Worm (Caenorhabditis elegans) whole organism, young adult: ENCODE data around the gene srz-6.
A peak's percentile ranks its signal among the peaks of the same experiment; 100 is the strongest.

Experiments used
- B0035.1 ChIP-seq: sonication (generic microtip); optimal IDR thresholded peaks from 2 replicates; lab custom pipeline; 2016; ENCODE audit warnings: missing genetic modification characterization, mild to moderate bottlenecking, missing compliant biosample characterization, missing genotype, missing genetic modification reagents
- B0261.1 ChIP-seq: sonication (generic microtip); optimal IDR thresholded peaks from 2 replicates; lab custom pipeline; 2016; ENCODE audit warnings: mild to moderate bottlenecking, missing genetic modification characterization, moderate library complexity, missing compliant biosample characterization
- B0336.3 ChIP-seq: fragments of 200-800 bp; sonication (Bioruptor generic); IDR thresholded peaks from 2 replicates; pipeline ENCODE4 v1.3.6; 2022; ENCODE audit warnings: missing genetic modification characterization, missing compliant biosample characterization
- F22D6.2 ChIP-seq: sonication (generic microtip); optimal IDR thresholded peaks from 2 replicates; lab custom pipeline; 2016; ENCODE audit warnings: mild to moderate bottlenecking, missing genetic modification characterization, missing compliant biosample characterization
- F33H1.4 ChIP-seq: fragments of 200-800 bp; sonication (Bioruptor generic); IDR thresholded peaks from 2 replicates; pipeline ENCODE4 v1.3.6; 2022; ENCODE audit warnings: missing genetic modification reagents, missing genetic modification characterization, missing compliant biosample characterization
- F49E8.2 ChIP-seq: sonication (generic microtip); optimal IDR thresholded peaks from 3 replicates; lab custom pipeline; 2017; ENCODE audit warnings: missing genetic modification characterization, mild to moderate bottlenecking, missing compliant biosample characterization, antibody characterized with exemption, moderate library complexity; ENCODE audit not compliant: insufficient read depth
- T07F8.4 ChIP-seq: sonication (generic microtip); optimal IDR thresholded peaks from 2 replicates; lab custom pipeline; 2016; ENCODE audit warnings: mild to moderate bottlenecking, missing genetic modification characterization, moderate library complexity, missing compliant biosample characterization
- Y53G8AR.9 ChIP-seq: fragments of 200-800 bp; sonication (Bioruptor generic); conservative IDR thresholded peaks from 2 replicates; pipeline ENCODE4 v1.3.6; 2022; ENCODE audit warnings: missing genetic modification reagents, missing genetic modification characterization, missing compliant biosample characterization
- Y79H2A.3 ChIP-seq: fragments of 200-800 bp; sonication (Bioruptor generic); conservative IDR thresholded peaks from 2 replicates; pipeline ENCODE4 v1.3.6; 2022; ENCODE audit warnings: missing genetic modification reagents, missing genetic modification characterization, missing compliant biosample characterization
- Y95B8A.8 ChIP-seq: fragments of 200-800 bp; sonication (Bioruptor generic); IDR thresholded peaks from 2 replicates; pipeline ENCODE4 v1.3.6; 2022; ENCODE audit warnings: missing genetic modification reagents, missing genetic modification characterization, missing compliant biosample characterization
- attf-3 ChIP-seq: fragments of 200-800 bp; sonication (Bioruptor generic); conservative IDR thresholded peaks from 2 replicates; pipeline ENCODE4 v1.3.6; 2022; ENCODE audit warnings: missing genetic modification reagents, missing genetic modification characterization, missing compliant biosample characterization
- dpl-1 ChIP-seq: fragments of 150-350 bp; optimal IDR thresholded peaks from 2 replicates; lab custom pipeline; 2014; ENCODE audit warnings: missing biosample characterization, missing genetic modification reagents, missing genetic modification characterization
- efl-1 ChIP-seq: fragments of 150-350 bp; optimal IDR thresholded peaks from 2 replicates; lab custom pipeline; 2014; ENCODE audit warnings: missing biosample characterization, missing genetic modification reagents, missing genetic modification characterization
- egrh-3 ChIP-seq: fragments of 200-800 bp; sonication (Bioruptor generic); IDR thresholded peaks from 2 replicates; pipeline ENCODE4 v1.3.6; 2022; ENCODE audit warnings: missing genetic modification reagents, missing genetic modification characterization, missing compliant biosample characterization
- hmg-20 ChIP-seq: fragments of 200-800 bp; sonication (Bioruptor generic); IDR thresholded peaks from 2 replicates; pipeline ENCODE4 v1.3.6; 2022; ENCODE audit warnings: missing genetic modification reagents, missing genetic modification characterization, missing compliant biosample characterization
- let-607 ChIP-seq, 2 experiments: fragments of 200-800 bp in 1 of 2; sonication (Bioruptor generic) in 1 of 2; sonication (generic microtip) in 1 of 2; optimal IDR thresholded peaks; 2 replicates each; lab custom pipeline; 2016 to 2018; ENCODE audit warnings: mild to moderate bottlenecking in 2 of 2, missing compliant biosample characterization in 2 of 2, missing genetic modification characterization in 2 of 2, moderate library complexity in 2 of 2, missing genotype in 1 of 2
- lsl-1 ChIP-seq: fragments of 200-800 bp; sonication (Bioruptor generic); optimal IDR thresholded peaks from 2 replicates; lab custom pipeline; 2018; ENCODE audit warnings: mild to moderate bottlenecking, missing genetic modification characterization, moderate library complexity, missing compliant biosample characterization
- lsy-27 ChIP-seq: sonication (generic microtip); optimal IDR thresholded peaks from 2 replicates; lab custom pipeline; 2017; ENCODE audit warnings: missing genetic modification characterization, mild to moderate bottlenecking, missing compliant biosample characterization, antibody characterized with exemption, missing genotype, borderline replicate concordance; ENCODE audit not compliant: insufficient read depth
- madf-6 ChIP-seq: fragments of 200-800 bp; sonication (Bioruptor generic); IDR thresholded peaks from 2 replicates; pipeline ENCODE4 v1.3.6; 2022; ENCODE audit warnings: missing genetic modification reagents, missing genetic modification characterization, missing compliant biosample characterization
- madf-8 ChIP-seq: fragments of 200-800 bp; sonication (Bioruptor generic); conservative IDR thresholded peaks from 2 replicates; pipeline ENCODE4 v1.3.6; 2022; ENCODE audit warnings: missing genetic modification reagents, missing genetic modification characterization, missing compliant biosample characterization
- mes-4 ChIP-seq: sonication (generic microtip); optimal IDR thresholded peaks from 2 replicates; lab custom pipeline; 2016; ENCODE audit warnings: missing genotype, missing genetic modification characterization, missing compliant biosample characterization
- nfya-1 ChIP-seq: sonication (generic microtip); optimal IDR thresholded peaks from 2 replicates; lab custom pipeline; 2017; ENCODE audit warnings: antibody characterized with exemption, missing compliant biosample characterization, missing genetic modification characterization, borderline replicate concordance; ENCODE audit not compliant: insufficient read depth
- nhr-27 ChIP-seq: fragments of 200-800 bp; sonication (Bioruptor generic); optimal IDR thresholded peaks from 2 replicates; lab custom pipeline; 2018; ENCODE audit warnings: mild to moderate bottlenecking, missing genetic modification characterization, moderate library complexity, missing compliant biosample characterization
- pbrm-1 ChIP-seq: fragments of 200-800 bp; sonication (Bioruptor generic); IDR thresholded peaks from 2 replicates; pipeline ENCODE4 v1.3.6; 2022; ENCODE audit warnings: missing genetic modification reagents, missing genetic modification characterization, missing compliant biosample characterization
- rpc-1 ChIP-seq, 2 experiments: fragments of 150-350 bp in 1 of 2; sonication (generic microtip) in 1 of 2; optimal IDR thresholded peaks; 2 replicates each; lab custom pipeline; 2014 to 2018; ENCODE audit warnings: missing biosample characterization in 1 of 2, missing genetic modification characterization in 1 of 2, missing genetic modification reagents in 1 of 2, missing genotype in 1 of 2
- somi-1 ChIP-seq: fragments of 200-800 bp; sonication (Bioruptor generic); optimal IDR thresholded peaks from 2 replicates; lab custom pipeline; 2018; ENCODE audit warnings: mild to moderate bottlenecking, missing genetic modification characterization, missing compliant biosample characterization
- unc-62 ChIP-seq: fragments of 150-350 bp; optimal IDR thresholded peaks from 2 replicates; lab custom pipeline; 2014; ENCODE audit warnings: missing biosample characterization, missing genetic modification reagents, missing genetic modification characterization
- xnd-1 ChIP-seq: sonication (generic microtip); optimal IDR thresholded peaks from 2 replicates; lab custom pipeline; 2016; ENCODE audit warnings: missing genotype, missing genetic modification reagents, missing genetic modification characterization, missing compliant biosample characterization
- ztf-28 ChIP-seq: fragments of 200-800 bp; sonication (Bioruptor generic); IDR thresholded peaks from 2 replicates; pipeline ENCODE4 v1.3.6; 2022; ENCODE audit warnings: missing genetic modification reagents, missing genetic modification characterization, missing compliant biosample characterization
- ztf-6 ChIP-seq: fragments of 200-800 bp; sonication (Bioruptor generic); IDR thresholded peaks from 2 replicates; pipeline ENCODE4 v1.3.6; 2022; ENCODE audit warnings: missing genetic modification reagents, missing genetic modification characterization, missing compliant biosample characterization

Gene srz-6

ce11 chrII:12460602-12461453 lies 31.2 kb upstream of the srz-6 start, which contains the start of gene tag-280:
Gene tag-280 (plus strand): TSS chrII:12460652.
- TF ChIP-seq xnd-1 (tag; lab: Kevin White, UChicago) (peak; percentile 36), madf-6 (GFP tag; lab: Robert Waterston, UW) (peak; percentile 61; the same call in 1 of the 2 replicates), somi-1 (GFP tag; lab: Kevin White, UChicago) (no peak), nhr-27 (tag; lab: Kevin White, UChicago) (no peak), hmg-20 (no peak), F33H1.4 (GFP tag; lab: Robert Waterston, UW) (peak; percentile 66), lsl-1 (GFP tag; lab: Kevin White, UChicago) (peak; percentile 75), Y53G8AR.9 (GFP tag; lab: Robert Waterston, UW) (no peak)

- TF ChIP-seq T07F8.4 (no peak), ztf-28 (no peak), B0261.1 (tag; lab: Kevin White, UChicago) (no peak), Y79H2A.3 (GFP tag; lab: Robert Waterston, UW) (no peak)
Observed at ce11 chrII:12462244-12462643, 29.8 kb upstream of the srz-6 start, which contains the start of gene F15A4.2. Gene F15A4.2 (plus strand): TSS chrII:12462544.

DNA sequence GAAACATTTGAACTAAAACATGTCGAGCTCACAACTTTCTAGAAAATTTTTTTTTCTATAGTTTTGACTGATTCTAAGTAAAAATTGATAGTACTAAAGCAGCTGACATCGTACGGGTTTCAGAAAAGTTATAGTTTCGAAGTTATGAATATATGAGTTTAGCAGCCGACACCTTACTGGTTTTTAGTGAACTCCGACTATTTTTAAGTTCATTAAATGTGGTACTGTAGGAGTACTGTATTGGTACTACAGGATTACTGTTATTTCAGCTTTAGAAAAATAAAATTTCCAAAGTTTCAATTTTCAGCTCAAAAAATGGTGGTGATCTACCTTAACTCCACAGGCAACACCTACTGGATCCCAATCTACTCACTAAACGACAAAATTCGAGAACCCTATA lies 26.5 kb upstream of the srz-6 start, which contains the start of gene sre-37:
Gene sre-37, plus strand, starts transcription at position 301 of the 400 bp plus-strand sequence.
- TF ChIP-seq F22D6.2 (tag; lab: Kevin White, UChicago) (no peak), rpc-1 (optimal IDR thresholded peaks at IDR 0.05; lab: Kevin White, UChicago) (no peak), rpc-1 (tag; optimal IDR thresholded peaks at IDR 0.05; lab: Kevin White, UChicago) (no peak), Y95B8A.8 (GFP tag; lab: Robert Waterston, UW) (no peak), B0035.1 (tag; lab: Kevin White, UChicago) (no peak), unc-62 (GFP tag; lab: Kevin White, UChicago) (no peak)
- TF ChIP-seq, all 124 proteins: peak for 0

ce11 chrII:12467047-12467446 lies 25.0 kb upstream of the srz-6 start, which contains the start of gene srg-16:
Gene srg-16 (plus strand): TSS chrII:12467133.
- TF ChIP-seq dpl-1 (GFP tag; lab: Kevin White, UChicago) (no peak), mes-4 (no peak), lsy-27 (tag; lab: Kevin White, UChicago) (no peak), F49E8.2 (no peak), nfya-1 (tag; lab: Kevin White, UChicago) (no peak), egrh-3 (GFP tag; lab: Robert Waterston, UW) (no peak), let-607 (tag; optimal IDR thresholded peaks at IDR 0.05; lab: Kevin White, UChicago) (no peak), attf-3 (GFP tag; lab: Robert Waterston, UW) (no peak), pbrm-1 (GFP tag; lab: Robert Waterston, UW) (no peak), madf-8 (GFP tag; lab: Robert Waterston, UW) (no peak), ztf-6 (GFP tag; lab: Robert Waterston, UW) (no peak), B0336.3 (GFP tag; lab: Robert Waterston, UW) (no peak), efl-1 (GFP tag; lab: Kevin White, UChicago) (no peak)
